Worm (Caenorhabditis elegans) whole organism, L4/young adult: ENCODE data around the gene F22F4.4.

Source experiments
- W03F9.2 ChIP-seq: fragments of 150-350 bp; optimal IDR thresholded peaks from 2 replicates; lab custom pipeline; 2014; ENCODE audit warnings: missing biosample characterization, missing genetic modification characterization
- dao-5 ChIP-seq: sonication (generic microtip); optimal IDR thresholded peaks from 2 replicates; lab custom pipeline; 2016; ENCODE audit warnings: missing genotype, missing genetic modification characterization, moderate library complexity, missing compliant biosample characterization
- him-1 ChIP-seq: sonication (generic microtip); optimal IDR thresholded peaks from 2 replicates; lab custom pipeline; 2016; ENCODE audit warnings: missing genotype, missing genetic modification reagents, missing genetic modification characterization, missing compliant biosample characterization

ce11 chrX:5962560-5962959 lies 38.8 kb downstream of the F22F4.4 start:
- TF ChIP-seq dao-5 (tag; lab: Kevin White, UChicago) = no peak
- no peak for TF ChIP-seq W03F9.2 (tag; lab: Kevin White, UChicago)
- TF ChIP-seq him-1 (tag; lab: Kevin White, UChicago) = no peak
